Fruit fly (Drosophila melanogaster): ENCODE measurements around the gene TBC1D16.

The TBC1D16 gene

DNA sequence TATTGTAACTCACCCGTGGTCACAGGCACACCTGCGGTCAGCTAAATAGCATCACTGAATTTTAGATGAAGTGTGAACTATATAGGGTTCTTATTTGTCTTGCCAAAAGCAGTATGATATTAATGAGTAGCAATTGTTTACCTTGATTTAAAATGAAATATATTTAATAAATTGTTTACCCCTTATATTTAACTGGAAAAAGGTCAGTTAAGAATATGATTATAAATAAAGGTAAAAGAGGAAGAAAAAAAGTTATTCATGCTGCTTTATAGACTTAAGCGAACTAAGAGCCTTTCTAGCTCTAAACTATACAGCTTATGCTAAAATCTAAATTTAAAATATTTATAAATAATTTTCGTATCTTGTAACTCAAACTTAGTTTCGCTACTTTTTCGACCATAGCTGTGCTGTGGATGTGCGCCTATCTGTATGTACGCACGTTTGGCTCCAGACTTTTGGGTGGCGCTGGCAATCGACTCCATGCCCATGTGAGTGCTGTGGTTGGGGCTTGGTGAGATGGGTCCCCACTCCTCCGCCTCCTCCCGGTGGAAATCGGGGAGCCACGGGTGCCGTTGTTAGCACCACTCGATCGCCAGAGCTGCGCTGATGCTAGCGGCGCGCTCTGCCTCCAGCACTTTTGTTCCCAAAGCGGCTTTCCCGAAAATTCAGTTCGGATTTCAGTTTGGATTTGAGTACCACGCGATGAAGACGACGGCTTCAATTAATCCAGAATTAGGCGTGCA lies 6.8 kb upstream of the TBC1D16 start, which contains the start of gene loh:
Gene loh, plus strand, starts transcription at position 487 of the 743 bp plus-strand sequence.
- TF ChIP-seq dmrt93B (GFP tag; optimal IDR thresholded peaks at IDR 0.05) (no peak), Sp1 (GFP tag; optimal IDR thresholded peaks at IDR 0.05) (no peak), sv (GFP tag; optimal IDR thresholded peaks at IDR 0.05) (peak; percentile 28), fru (GFP tag; optimal IDR thresholded peaks at IDR 0.05) (no peak), usp (GFP tag; optimal IDR thresholded peaks at IDR 0.05) (no peak), lola (GFP tag; optimal IDR thresholded peaks at IDR 0.05) (no peak)

DNA sequence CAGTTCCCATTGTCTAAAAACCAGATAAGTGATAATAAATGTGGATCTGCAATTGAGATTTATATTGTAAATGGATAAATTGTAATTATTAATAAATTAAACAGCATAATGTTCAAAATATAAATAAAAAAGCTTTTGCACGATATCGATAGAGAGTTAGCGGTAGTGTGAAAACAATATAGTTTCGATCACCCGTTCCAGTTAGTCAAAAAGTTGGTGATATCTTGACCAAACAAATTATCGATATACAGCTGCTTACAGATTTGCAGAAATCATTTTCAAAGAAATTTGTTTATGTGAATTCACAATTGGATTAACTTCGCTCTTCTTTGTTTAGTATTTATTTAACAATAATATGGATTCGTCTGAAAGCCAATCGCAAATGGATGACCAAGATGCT lies 3.7 kb upstream of the TBC1D16 start, which contains the start of gene Nse4:
Gene Nse4, plus strand, starts transcription at position 267 of the 400 bp plus-strand sequence.
- TF ChIP-seq OdsH (GFP tag; optimal IDR thresholded peaks at IDR 0.05) (no peak), N (GFP tag; optimal IDR thresholded peaks at IDR 0.05) (peak; percentile 10)

DNA sequence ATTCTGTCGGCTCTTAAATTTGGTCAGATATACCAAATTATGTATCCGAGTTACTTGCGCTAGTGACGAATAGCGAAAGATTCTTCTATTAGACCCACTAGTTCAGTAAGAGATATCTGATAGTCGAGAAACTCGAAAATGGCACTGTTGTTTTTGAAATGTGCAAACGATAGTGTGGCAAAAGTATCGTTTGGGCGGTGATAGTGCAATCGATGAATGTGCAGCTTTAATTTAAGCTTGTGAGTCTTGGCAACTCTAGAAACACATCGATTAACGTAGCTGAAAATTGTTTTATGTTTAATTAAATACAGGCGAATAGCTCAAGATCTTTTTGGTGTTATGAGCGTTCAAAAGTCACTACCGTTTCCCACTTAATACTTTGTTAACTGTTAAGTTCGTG lies 1.9 kb upstream of the TBC1D16 start, which contains the start of gene STUB1:
Gene STUB1, plus strand, starts transcription at position 232 of the 400 bp plus-strand sequence.
- TF ChIP-seq OdsH (GFP tag; optimal IDR thresholded peaks at IDR 0.05) (no peak), brk (GFP tag; optimal IDR thresholded peaks at IDR 0.05) (no peak), Hr78 (GFP tag; optimal IDR thresholded peaks at IDR 0.05) (no peak), Hr83 (GFP tag; optimal IDR thresholded peaks at IDR 0.05; ENCODE audit: poor library complexity, severe bottlenecking) (peak; percentile 59), dsf (GFP tag; optimal IDR thresholded peaks at IDR 0.05; ENCODE audit: borderline replicate concordance) (no peak), Vsx2 (GFP tag; optimal IDR thresholded peaks at IDR 0.05; ENCODE audit: partially characterized antibody) (no peak), woc (GFP tag; optimal IDR thresholded peaks at IDR 0.05) (peak; percentile 17), psq (GFP tag; optimal IDR thresholded peaks at IDR 0.05) (no peak), dl (GFP tag; optimal IDR thresholded peaks at IDR 0.05; ENCODE audit: insufficient read depth in 1 of 2, partially characterized antibody in 2 of 2) (no peak), Jra (GFP tag; optimal IDR thresholded peaks at IDR 0.05) (peak; percentile 55), Hnf4 (GFP tag; optimal IDR thresholded peaks at IDR 0.05) (peak; percentile 70), CG32264 (GFP tag; optimal IDR thresholded peaks at IDR 0.05) (no peak)

DNA sequence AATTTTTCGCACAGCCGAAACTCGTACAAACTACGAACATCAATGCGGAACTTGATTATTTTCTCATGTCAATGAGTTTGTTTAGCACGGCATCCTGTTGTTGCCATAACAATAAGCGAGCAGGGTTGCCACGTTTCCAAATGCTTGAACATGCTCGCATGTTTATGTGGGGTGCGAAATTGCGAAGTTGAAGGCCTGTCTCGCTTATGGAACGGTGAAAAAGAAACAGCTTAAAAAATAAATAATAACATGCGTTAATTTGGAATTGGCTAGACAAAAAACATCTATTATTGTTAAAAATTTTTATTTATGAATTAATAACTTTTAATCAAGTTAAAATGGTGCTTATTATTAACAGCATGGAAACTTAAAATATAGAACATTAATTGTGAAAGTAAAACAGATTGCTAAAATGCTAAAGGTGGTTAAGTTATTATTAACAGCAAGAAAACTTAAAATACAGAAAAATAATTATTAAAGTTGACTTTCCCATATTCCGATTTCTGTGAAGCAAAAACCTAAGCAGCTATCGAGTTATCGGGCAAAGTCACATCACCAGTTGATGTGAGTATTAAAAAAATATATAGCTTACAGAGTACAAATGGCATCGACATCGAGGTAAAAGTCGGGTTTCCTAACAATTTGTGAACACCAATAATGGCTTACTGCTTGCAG lies 4.5 kb downstream of the TBC1D16 start, which contains the start of the genes Bug22 and TfIIB:
Gene Bug22, minus strand, starts transcription at position 117 of the 675 bp plus-strand sequence.
Gene TfIIB, plus strand, starts transcription at position 537 of the 675 bp plus-strand sequence.
- TF ChIP-seq Dfd (GFP tag; optimal IDR thresholded peaks at IDR 0.05) (no peak), HLH106 (tag; optimal IDR thresholded peaks at IDR 0.05) (peak; percentile 65), woc (GFP tag; optimal IDR thresholded peaks at IDR 0.05) (peak; percentile 86), sv (GFP tag; optimal IDR thresholded peaks at IDR 0.05) (peak; percentile 63), rgr (GFP tag; optimal IDR thresholded peaks at IDR 0.05) (peak; percentile 72), psq (GFP tag; optimal IDR thresholded peaks at IDR 0.05) (peak; percentile 62), GATAd (GFP tag; optimal IDR thresholded peaks at IDR 0.05) (no peak), jim (GFP tag; optimal IDR thresholded peaks at IDR 0.05) (peak; percentile 13), Jra (GFP tag; optimal IDR thresholded peaks at IDR 0.05) (peak; percentile 66), br (GFP tag; optimal IDR thresholded peaks at IDR 0.05) (no peak), Vsx2 (GFP tag; optimal IDR thresholded peaks at IDR 0.05; ENCODE audit: partially characterized antibody) (no peak), CG9705 (GFP tag; optimal IDR thresholded peaks at IDR 0.05) (peak; percentile 60), OdsH (GFP tag; optimal IDR thresholded peaks at IDR 0.05) (peak; percentile 69), Hr78 (GFP tag; optimal IDR thresholded peaks at IDR 0.05) (no peak), Hr83 (GFP tag; optimal IDR thresholded peaks at IDR 0.05; ENCODE audit: poor library complexity, severe bottlenecking) (peak; percentile 94), ey (GFP tag; optimal IDR thresholded peaks at IDR 0.05) (peak; percentile 70), dsf (GFP tag; optimal IDR thresholded peaks at IDR 0.05; ENCODE audit: borderline replicate concordance) (peak; percentile 50), CrebA (GFP tag; optimal IDR thresholded peaks at IDR 0.05; ENCODE audit: borderline replicate concordance) (no peak), Hnf4 (GFP tag; optimal IDR thresholded peaks at IDR 0.05) (peak; percentile 79)

DNA sequence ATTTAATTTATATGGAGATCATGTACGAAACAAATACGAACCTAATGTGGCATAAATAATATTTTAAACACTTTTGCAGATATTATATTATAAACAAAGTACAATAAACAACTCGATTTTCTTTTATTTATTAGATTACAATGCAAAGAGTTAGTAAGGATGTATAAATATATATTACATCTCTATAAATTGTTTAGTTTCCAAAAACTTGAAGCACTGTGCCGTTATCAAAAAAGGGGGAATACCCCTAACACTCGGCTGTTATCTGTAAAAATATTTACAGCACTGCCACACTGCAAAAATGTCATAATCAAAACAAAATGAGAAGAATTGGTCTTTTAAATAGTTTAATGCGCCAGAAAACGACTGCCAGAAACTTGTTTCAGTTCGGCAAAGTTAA lies 6.9 kb downstream of the TBC1D16 start, which contains the start of gene CG5188:
Gene CG5188, plus strand, starts transcription at position 302 of the 400 bp plus-strand sequence.
- TF ChIP-seq sage (GFP tag; optimal IDR thresholded peaks at IDR 0.05) (no peak), pan (optimal IDR thresholded peaks at IDR 0.05) (no peak), woc (GFP tag; optimal IDR thresholded peaks at IDR 0.05) (peak; percentile 41), OdsH (GFP tag; optimal IDR thresholded peaks at IDR 0.05) (peak; percentile 44), psq (GFP tag; optimal IDR thresholded peaks at IDR 0.05) (peak; percentile 72), N (GFP tag; optimal IDR thresholded peaks at IDR 0.05) (no peak), Myc (optimal IDR thresholded peaks at IDR 0.05) (no peak), rgr (GFP tag; optimal IDR thresholded peaks at IDR 0.05) (peak; percentile 40), dsf (GFP tag; optimal IDR thresholded peaks at IDR 0.05; ENCODE audit: borderline replicate concordance) (no peak), CrebA (GFP tag; optimal IDR thresholded peaks at IDR 0.05; ENCODE audit: borderline replicate concordance) (no peak), Mio (GFP tag; optimal IDR thresholded peaks at IDR 0.05) (no peak), fru (GFP tag; optimal IDR thresholded peaks at IDR 0.05) (no peak), Dif (GFP tag; optimal IDR thresholded peaks at IDR 0.05; ENCODE audit: partially characterized antibody) (no peak), br (GFP tag; optimal IDR thresholded peaks at IDR 0.05) (no peak), Sp1 (GFP tag; optimal IDR thresholded peaks at IDR 0.05) (peak; percentile 43), brk (GFP tag; optimal IDR thresholded peaks at IDR 0.05) (no peak), Jra (GFP tag; optimal IDR thresholded peaks at IDR 0.05) (no peak), CG32264 (GFP tag; optimal IDR thresholded peaks at IDR 0.05) (no peak), Dfd (GFP tag; optimal IDR thresholded peaks at IDR 0.05) (no peak), GATAd (GFP tag; optimal IDR thresholded peaks at IDR 0.05) (no peak), ey (GFP tag; optimal IDR thresholded peaks at IDR 0.05) (peak; percentile 28), Rel (GFP tag; optimal IDR thresholded peaks at IDR 0.05) (no peak), Rel (tag; optimal IDR thresholded peaks at IDR 0.05) (peak; percentile 82), HLH106 (tag; optimal IDR thresholded peaks at IDR 0.05) (peak; percentile 51), usp (GFP tag; optimal IDR thresholded peaks at IDR 0.05) (no peak), Hnf4 (GFP tag; optimal IDR thresholded peaks at IDR 0.05) (peak; percentile 43)

All from whole organism, wandering third instar larva.